3 fruit fly cellular contexts compared by ENCODE assay signal in the genomic region with DNA sequence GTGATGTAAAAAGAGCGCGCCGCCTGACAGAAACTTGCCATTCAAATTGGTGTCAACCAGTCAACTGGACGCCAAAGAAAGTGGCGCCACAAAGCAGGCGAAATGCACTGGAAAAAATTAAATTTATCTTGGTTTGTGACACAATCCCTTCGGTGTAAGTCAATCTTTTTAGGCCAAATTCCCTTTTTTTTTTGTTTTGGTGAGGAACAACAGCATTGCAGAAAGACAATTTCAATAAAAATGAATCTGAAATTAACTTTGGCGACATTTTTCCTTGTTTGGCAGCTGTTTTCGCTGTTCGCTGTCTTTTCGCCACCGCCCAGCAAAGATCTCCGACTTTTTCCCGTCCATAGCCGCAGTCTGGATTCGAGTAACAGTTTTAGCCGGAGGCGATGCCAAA.
A peak's percentile ranks its signal among the peaks of the same experiment; 100 is the strongest.
TF ChIP-seq lines count a peak whose summit lies in the region.

No protein-coding gene starts in this region.

- TF ChIP-seq CTCF in whole organism, embryonic (GFP tag; optimal IDR thresholded peaks at IDR 0.05; lab: Kevin White, UChicago): no peak

TF ChIP-seq in whole organism, embryonic, 481 proteins besides CTCF, POLR2A, EP300 and RAD21:
- TF ChIP-seq bigmax (GFP tag; optimal IDR thresholded peaks at IDR 0.05; lab: Kevin White, UChicago): no peak
- TF ChIP-seq Drgx (GFP tag; IDR thresholded peaks at IDR 0.05; lab: Robert Waterston, UW): peak; percentile 41; the same call in 1 of the 2 replicates

TF ChIP-seq in whole organism, prepupa, 60 proteins besides CTCF, POLR2A, EP300 and RAD21 (continues in another document):
- TF ChIP-seq CG11294 (GFP tag; IDR thresholded peaks at IDR 0.05; lab: Robert Waterston, UW): peak; percentile 22; the same call in 1 of the 2 replicates
- TF ChIP-seq Sox14 (GFP tag; optimal IDR thresholded peaks at IDR 0.05; lab: Kevin White, UChicago): no peak
- no peak for TF ChIP-seq CG6808 (GFP tag; optimal IDR thresholded peaks at IDR 0.05; lab: Kevin White, UChicago)
- no peak for TF ChIP-seq Smox (GFP tag; optimal IDR thresholded peaks at IDR 0.05; lab: Kevin White, UChicago)
- peak; percentile 66 for TF ChIP-seq Lpt (GFP tag; optimal IDR thresholded peaks at IDR 0.05; lab: Kevin White, UChicago)
- no peak for TF ChIP-seq Hr39 (GFP tag; optimal IDR thresholded peaks at IDR 0.05; lab: Kevin White, UChicago)
- TF ChIP-seq CG6792 (GFP tag; optimal IDR thresholded peaks at IDR 0.05; lab: Kevin White, UChicago): peak; percentile 53
- no peak for TF ChIP-seq CG31627 (GFP tag; optimal IDR thresholded peaks at IDR 0.05; lab: Kevin White, UChicago)
- TF ChIP-seq acj6 (GFP tag; optimal IDR thresholded peaks at IDR 0.05; lab: Kevin White, UChicago): peak; percentile 22
- TF ChIP-seq Hr38 (GFP tag; optimal IDR thresholded peaks at IDR 0.05; lab: Kevin White, UChicago): no peak
- TF ChIP-seq Blimp-1 (GFP tag; optimal IDR thresholded peaks at IDR 0.05; lab: Kevin White, UChicago): no peak
- TF ChIP-seq Gug (GFP tag; IDR thresholded peaks at IDR 0.05; lab: Robert Waterston, UW): 0 out of 2 replicates have a peak, but pooled peaks have one; percentile 22
- no peak for TF ChIP-seq Eip93F (GFP tag; optimal IDR thresholded peaks at IDR 0.05; lab: Kevin White, UChicago)
- TF ChIP-seq Sox102F (GFP tag; optimal IDR thresholded peaks at IDR 0.05; lab: Kevin White, UChicago): no peak
- no peak for TF ChIP-seq CG9139 (GFP tag; optimal IDR thresholded peaks at IDR 0.05; lab: Kevin White, UChicago)
- no peak for TF ChIP-seq Met (GFP tag; optimal IDR thresholded peaks at IDR 0.05; lab: Kevin White, UChicago)
- TF ChIP-seq cyc (GFP tag; optimal IDR thresholded peaks at IDR 0.05; lab: Kevin White, UChicago): no peak
- peak; percentile 83 for TF ChIP-seq Hr4 (GFP tag; optimal IDR thresholded peaks at IDR 0.05; lab: Kevin White, UChicago)
- no peak for TF ChIP-seq CG10631 (GFP tag; optimal IDR thresholded peaks at IDR 0.05; lab: Kevin White, UChicago)
- TF ChIP-seq CG6163 (GFP tag; IDR thresholded peaks at IDR 0.05; lab: Robert Waterston, UW): 0 out of 3 replicates have a peak, but pooled peaks have one; percentile 6
- TF ChIP-seq CG32006 (GFP tag; optimal IDR thresholded peaks at IDR 0.05; lab: Kevin White, UChicago): peak; percentile 94
- TF ChIP-seq esn (GFP tag; optimal IDR thresholded peaks at IDR 0.05; lab: Kevin White, UChicago): no peak
- TF ChIP-seq CG8319 (GFP tag; optimal IDR thresholded peaks at IDR 0.05; lab: Kevin White, UChicago): peak; percentile 20
- TF ChIP-seq Ets21C (GFP tag; optimal IDR thresholded peaks at IDR 0.05; lab: Kevin White, UChicago): no peak
- TF ChIP-seq Sox15 (GFP tag; optimal IDR thresholded peaks at IDR 0.05; lab: Kevin White, UChicago): no peak
- TF ChIP-seq CG15336 (GFP tag; IDR thresholded peaks at IDR 0.05; lab: Robert Waterston, UW): peak; percentile 82
- no peak for TF ChIP-seq CG16779 (tag; optimal IDR thresholded peaks at IDR 0.05; lab: Kevin White, UChicago)
- no peak for TF ChIP-seq lz (GFP tag; optimal IDR thresholded peaks at IDR 0.05; lab: Kevin White, UChicago)
- peak; percentile 80 for TF ChIP-seq eg (GFP tag; IDR thresholded peaks at IDR 0.05; lab: Robert Waterston, UW)
- TF ChIP-seq CG10669 (GFP tag; optimal IDR thresholded peaks at IDR 0.05; lab: Kevin White, UChicago): no peak
- TF ChIP-seq CG6276 (GFP tag; optimal IDR thresholded peaks at IDR 0.05; lab: Kevin White, UChicago): peak; percentile 75
- TF ChIP-seq Eip78C (GFP tag; lab: Kevin White, UChicago): peak; percentile 85
- TF ChIP-seq salr (GFP tag; optimal IDR thresholded peaks at IDR 0.05; lab: Kevin White, UChicago): peak in 1 of 2 experiments; percentile 37
- no peak for TF ChIP-seq vri (GFP tag; optimal IDR thresholded peaks at IDR 0.05; lab: Kevin White, UChicago)
- TF ChIP-seq achi (GFP tag; optimal IDR thresholded peaks at IDR 0.05; lab: Kevin White, UChicago): peak; percentile 53
- TF ChIP-seq CG7368 (GFP tag; optimal IDR thresholded peaks at IDR 0.05; lab: Kevin White, UChicago): peak; percentile 11
- peak; percentile 58 for TF ChIP-seq OdsH (GFP tag; optimal IDR thresholded peaks at IDR 0.05; lab: Kevin White, UChicago)
- TF ChIP-seq Ets96B (tag; optimal IDR thresholded peaks at IDR 0.05; lab: Kevin White, UChicago): no peak
- peak; percentile 45 for TF ChIP-seq CG3919 (GFP tag; optimal IDR thresholded peaks at IDR 0.05; lab: Kevin White, UChicago)
- peak; percentile 17 for TF ChIP-seq CG8632 (GFP tag; optimal IDR thresholded peaks at IDR 0.05; lab: Kevin White, UChicago)
- peak; percentile 37 for TF ChIP-seq Eip75B (GFP tag; optimal IDR thresholded peaks at IDR 0.05; lab: Kevin White, UChicago)
- TF ChIP-seq pdm3 (GFP tag; optimal IDR thresholded peaks at IDR 0.05; lab: Kevin White, UChicago): peak; percentile 48

TF ChIP-seq in whole organism, pupa, 21 proteins besides CTCF, POLR2A, EP300 and RAD21:
- TF ChIP-seq CG15710 (tag; optimal IDR thresholded peaks at IDR 0.05; lab: Kevin White, UChicago) (no peak), Pif1A (GFP tag; optimal IDR thresholded peaks at IDR 0.05; lab: Kevin White, UChicago) (peak; percentile 58), CG8301 (tag; optimal IDR thresholded peaks at IDR 0.05; lab: Kevin White, UChicago) (peak; percentile 74), rn (GFP tag; IDR thresholded peaks at IDR 0.05; lab: Robert Waterston, UW) (no peak), CG14655 (GFP tag; optimal IDR thresholded peaks at IDR 0.05; lab: Kevin White, UChicago) (peak; percentile 57), Snoo (tag; optimal IDR thresholded peaks at IDR 0.05; lab: Kevin White, UChicago) (no peak), Pif1B (GFP tag; optimal IDR thresholded peaks at IDR 0.05; lab: Kevin White, UChicago) (peak; percentile 6), CG8159 (tag; optimal IDR thresholded peaks at IDR 0.05; lab: Kevin White, UChicago) (no peak), CG34367 (tag; optimal IDR thresholded peaks at IDR 0.05; lab: Kevin White, UChicago) (no peak), CG32121 (GFP tag; IDR thresholded peaks at IDR 0.05; lab: Robert Waterston, UW) (peak; percentile 38; the same call in 1 of the 2 replicates), CG17806 (tag; optimal IDR thresholded peaks at IDR 0.05; lab: Kevin White, UChicago) (no peak), CG12605 (GFP tag; IDR thresholded peaks at IDR 0.05; lab: Robert Waterston, UW) (no peak), CG9948 (tag; optimal IDR thresholded peaks at IDR 0.05; lab: Kevin White, UChicago) (no peak), fd96Ca (GFP tag; IDR thresholded peaks at IDR 0.05; lab: Robert Waterston, UW) (peak; percentile 72), D1 (tag; optimal IDR thresholded peaks at IDR 0.05; lab: Kevin White, UChicago) (no peak), Ets98B (GFP tag; IDR thresholded peaks at IDR 0.05; lab: Robert Waterston, UW) (peak; percentile 68), CG4496 (GFP tag; IDR thresholded peaks at IDR 0.05; lab: Robert Waterston, UW) (peak; percentile 57; the same call in 1 of the 3 replicates), gl (tag; optimal IDR thresholded peaks at IDR 0.05; lab: Kevin White, UChicago) (no peak), EcR (GFP tag; optimal IDR thresholded peaks at IDR 0.05; lab: Kevin White, UChicago) (no peak)
